Worm (Caenorhabditis elegans) whole organism, mixed stage, embryonic: ENCODE data around the gene sri-31.

Experiments
- elt-3 ChIP-seq: fragments of 150-350 bp; optimal IDR thresholded peaks from 2 replicates; lab custom pipeline; 2014; ENCODE audit warnings: missing biosample characterization, missing genetic modification characterization
- nhr-12 ChIP-seq: fragments of 150-350 bp; optimal IDR thresholded peaks from 2 replicates; lab custom pipeline; 2014; ENCODE audit warnings: missing biosample characterization, missing genetic modification characterization
- nhr-237 ChIP-seq: fragments of 150-350 bp; optimal IDR thresholded peaks from 2 replicates; lab custom pipeline; 2014; ENCODE audit warnings: missing biosample characterization, missing genetic modification characterization
- pha-4 ChIP-seq: fragments of 150-350 bp; optimal IDR thresholded peaks from 2 replicates; lab custom pipeline; 2018; ENCODE audit warnings: missing biosample characterization, missing genetic modification reagents, missing genetic modification characterization
- unc-39 ChIP-seq: fragments of 150-350 bp; optimal IDR thresholded peaks from 2 replicates; lab custom pipeline; 2014; ENCODE audit warnings: missing biosample characterization, missing genetic modification characterization
- unc-62 ChIP-seq: fragments of 150-350 bp; optimal IDR thresholded peaks from 2 replicates; lab custom pipeline; 2014; ENCODE audit warnings: missing biosample characterization, missing genetic modification reagents, missing genetic modification characterization

DNA sequence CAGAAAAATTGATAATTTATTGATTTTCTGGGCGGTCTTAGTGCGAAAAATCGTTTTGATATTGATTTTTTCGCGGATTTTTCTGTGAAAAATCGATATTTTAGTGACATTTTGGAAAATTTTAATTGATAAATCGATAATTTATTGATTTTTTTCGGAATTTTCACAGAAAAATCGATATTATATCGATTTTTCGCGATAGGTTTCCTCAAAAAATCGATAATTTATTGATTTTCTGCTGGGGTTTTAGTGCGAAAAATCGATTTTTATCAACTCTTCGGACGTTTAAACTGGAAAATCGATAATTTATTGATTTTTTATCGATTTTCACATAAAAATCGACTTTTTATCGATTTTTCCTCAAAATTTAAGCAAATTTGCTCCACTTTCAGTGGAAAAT, 16.6 kb downstream of the sri-31 start:
- TF ChIP-seq nhr-237 (tag; lab: Kevin White, UChicago), result no peak
- TF ChIP-seq pha-4 (tag; lab: Kevin White, UChicago), result no peak
- TF ChIP-seq nhr-12 (tag; lab: Kevin White, UChicago), result no peak
- no peak for TF ChIP-seq unc-39 (tag; lab: Kevin White, UChicago)
- no peak for TF ChIP-seq elt-3
- no peak for TF ChIP-seq unc-62 (GFP tag; lab: Kevin White, UChicago)
